Worm (Caenorhabditis elegans): Measurements from ENCODE around the gene AH10.4.

Gene AH10.4

ce11 chrV:14156468-14156867, 18.8 kb upstream of the AH10.4 start, which contains the start of gene AH10.2:
Gene AH10.2 (plus strand): TSS chrV:14156768.
- no peak for TF ChIP-seq him-1 (tag; optimal IDR thresholded peaks at IDR 0.05)

ce11 chrV:14153615-14154014, 15.9 kb upstream of the AH10.4 start:
- no peak for TF ChIP-seq W03F9.2 (tag; optimal IDR thresholded peaks at IDR 0.05)
- no peak for TF ChIP-seq him-1 (tag; optimal IDR thresholded peaks at IDR 0.05)
- TF ChIP-seq dao-5 (tag; optimal IDR thresholded peaks at IDR 0.05) = no peak

- TF ChIP-seq W03F9.2 (tag; optimal IDR thresholded peaks at IDR 0.05) (no peak), him-1 (tag; optimal IDR thresholded peaks at IDR 0.05) (no peak), dao-5 (tag; optimal IDR thresholded peaks at IDR 0.05) (no peak)
Observed at ce11 chrV:14150966-14151365, 13.3 kb upstream of the AH10.4 start.

ce11 chrV:14149125-14149524, 11.5 kb upstream of the AH10.4 start:
- TF ChIP-seq dao-5 (tag; optimal IDR thresholded peaks at IDR 0.05) = no peak
- no peak for TF ChIP-seq W03F9.2 (tag; optimal IDR thresholded peaks at IDR 0.05)
- no peak for TF ChIP-seq him-1 (tag; optimal IDR thresholded peaks at IDR 0.05)

ce11 chrV:14147114-14147513, 9.4 kb upstream of the AH10.4 start:
- TF ChIP-seq dao-5 (tag; optimal IDR thresholded peaks at IDR 0.05) = no peak
- no peak for TF ChIP-seq W03F9.2 (tag; optimal IDR thresholded peaks at IDR 0.05)
- TF ChIP-seq him-1 (tag; optimal IDR thresholded peaks at IDR 0.05) = no peak

ce11 chrV:14146199-14146598, 8.5 kb upstream of the AH10.4 start, which contains the start of gene acs-10:
Gene acs-10 (plus strand): TSS chrV:14146499.
- TF ChIP-seq him-1 (tag; optimal IDR thresholded peaks at IDR 0.05) (no peak), dao-5 (tag; optimal IDR thresholded peaks at IDR 0.05) (no peak), W03F9.2 (tag; optimal IDR thresholded peaks at IDR 0.05) (no peak)

ce11 chrV:14145267-14145666, 7.6 kb upstream of the AH10.4 start, which contains the start of gene par-1:
Gene par-1 (minus strand): TSS chrV:14145367.
- TF ChIP-seq dao-5 (tag; optimal IDR thresholded peaks at IDR 0.05) (no peak), W03F9.2 (tag; optimal IDR thresholded peaks at IDR 0.05) (no peak), him-1 (tag; optimal IDR thresholded peaks at IDR 0.05) (no peak)

- TF ChIP-seq W03F9.2 (tag; optimal IDR thresholded peaks at IDR 0.05) (peak; percentile 7), dao-5 (tag; optimal IDR thresholded peaks at IDR 0.05) (no peak), him-1 (tag; optimal IDR thresholded peaks at IDR 0.05) (peak; percentile 79)
Observed at ce11 chrV:14143634-14144033, 6.0 kb upstream of the AH10.4 start.

- TF ChIP-seq him-1 (tag; optimal IDR thresholded peaks at IDR 0.05) (no peak), W03F9.2 (tag; optimal IDR thresholded peaks at IDR 0.05) (no peak), dao-5 (tag; optimal IDR thresholded peaks at IDR 0.05) (no peak)
Observed at ce11 chrV:14141846-14142245, 4.2 kb upstream of the AH10.4 start.

ce11 chrV:14140733-14141132, 3.1 kb upstream of the AH10.4 start:
- no peak for TF ChIP-seq W03F9.2 (tag; optimal IDR thresholded peaks at IDR 0.05)
- TF ChIP-seq dao-5 (tag; optimal IDR thresholded peaks at IDR 0.05) = no peak
- TF ChIP-seq him-1 (tag; optimal IDR thresholded peaks at IDR 0.05) = no peak

ce11 chrV:14139252-14140100, 1.8 kb upstream of the AH10.4 start:
- TF ChIP-seq W03F9.2 (tag; optimal IDR thresholded peaks at IDR 0.05) (no peak), him-1 (tag; optimal IDR thresholded peaks at IDR 0.05) (no peak), dao-5 (tag; optimal IDR thresholded peaks at IDR 0.05) (no peak)

ce11 chrV:14136152-14136551, 1.5 kb downstream of the AH10.4 start:
- TF ChIP-seq W03F9.2 (tag; optimal IDR thresholded peaks at IDR 0.05) (no peak), him-1 (tag; optimal IDR thresholded peaks at IDR 0.05) (no peak), dao-5 (tag; optimal IDR thresholded peaks at IDR 0.05) (no peak)

- no peak for TF ChIP-seq him-1 (tag; optimal IDR thresholded peaks at IDR 0.05)
- no peak for TF ChIP-seq W03F9.2 (tag; optimal IDR thresholded peaks at IDR 0.05)
- no peak for TF ChIP-seq dao-5 (tag; optimal IDR thresholded peaks at IDR 0.05)
Observed at ce11 chrV:14134757-14135441, 2.8 kb downstream of the AH10.4 start.
